Worm (Caenorhabditis elegans) whole organism, mixed stage, embryonic: ENCODE measurements around the gene srh-60.

ENCODE experiments used
- M03D4.4 ChIP-seq: sonication (generic microtip); optimal IDR thresholded peaks from 2 replicates; lab custom pipeline; 2017; ENCODE audit warnings: mild to moderate bottlenecking, missing genetic modification characterization, missing compliant biosample characterization
- bed-3 ChIP-seq: fragments of 200-800 bp; sonication (Bioruptor generic); optimal IDR thresholded peaks from 3 replicates; lab custom pipeline; 2018; ENCODE audit warnings: mild to moderate bottlenecking, missing genetic modification characterization, moderate library complexity, missing compliant biosample characterization
- blmp-1 ChIP-seq: fragments of 150-350 bp; optimal IDR thresholded peaks from 2 replicates; lab custom pipeline; 2014; ENCODE audit warnings: missing biosample characterization, missing genetic modification characterization
- ceh-39 ChIP-seq: fragments of 150-350 bp; optimal IDR thresholded peaks from 2 replicates; lab custom pipeline; 2014; ENCODE audit warnings: missing biosample characterization, missing genetic modification characterization
- ceh-43 ChIP-seq: fragments of 200-800 bp; sonication (Bioruptor generic); optimal IDR thresholded peaks from 2 replicates; lab custom pipeline; 2018; ENCODE audit warnings: mild to moderate bottlenecking, missing genetic modification characterization, moderate library complexity, missing compliant biosample characterization
- ces-1 ChIP-seq: fragments of 150-350 bp; optimal IDR thresholded peaks from 2 replicates; lab custom pipeline; 2014; ENCODE audit warnings: missing biosample characterization, missing genetic modification reagents, missing genetic modification characterization
- drap-1 ChIP-seq: fragments of 200-800 bp; sonication (Bioruptor generic); optimal IDR thresholded peaks from 3 replicates; lab custom pipeline; 2018; ENCODE audit warnings: mild to moderate bottlenecking, missing genetic modification characterization, missing compliant biosample characterization
- elt-1 ChIP-seq: sonication (generic microtip); optimal IDR thresholded peaks from 2 replicates; lab custom pipeline; 2017; ENCODE audit warnings: missing genetic modification characterization, mild to moderate bottlenecking, missing compliant biosample characterization, antibody characterized with exemption, moderate library complexity, borderline replicate concordance; ENCODE audit not compliant: insufficient read depth
- elt-3 ChIP-seq: fragments of 150-350 bp; optimal IDR thresholded peaks from 2 replicates; lab custom pipeline; 2014; ENCODE audit warnings: missing biosample characterization, missing genetic modification characterization
- flh-1 ChIP-seq: fragments of 200-800 bp; sonication (Bioruptor generic); optimal IDR thresholded peaks from 2 replicates; lab custom pipeline; 2018; ENCODE audit warnings: mild to moderate bottlenecking, missing genetic modification characterization, moderate library complexity, missing compliant biosample characterization
- ham-2 ChIP-seq: fragments of 200-800 bp; sonication (Bioruptor generic); optimal IDR thresholded peaks from 2 replicates; lab custom pipeline; 2018; ENCODE audit warnings: mild to moderate bottlenecking, missing genetic modification characterization, missing compliant biosample characterization
- lin-32 ChIP-seq: fragments of 200-800 bp; sonication (Bioruptor generic); optimal IDR thresholded peaks from 2 replicates; lab custom pipeline; 2018; ENCODE audit warnings: mild to moderate bottlenecking, missing genetic modification characterization, missing compliant biosample characterization
- lsy-2 ChIP-seq: fragments of 150-350 bp; optimal IDR thresholded peaks from 2 replicates; lab custom pipeline; 2014; ENCODE audit warnings: missing biosample characterization, missing genetic modification characterization
- mab-5 ChIP-seq: fragments of 150-350 bp; optimal IDR thresholded peaks from 2 replicates; lab custom pipeline; 2014; ENCODE audit warnings: missing biosample characterization, missing genetic modification characterization
- mep-1 ChIP-seq: fragments of 150-350 bp; optimal IDR thresholded peaks from 2 replicates; lab custom pipeline; 2017; ENCODE audit warnings: missing biosample characterization, missing genetic modification reagents, missing genetic modification characterization, inconsistent platforms
- mls-2 ChIP-seq: sonication (generic microtip); optimal IDR thresholded peaks from 2 replicates; lab custom pipeline; 2016; ENCODE audit warnings: mild to moderate bottlenecking, missing genetic modification characterization, moderate library complexity, missing compliant biosample characterization
- nhr-12 ChIP-seq: fragments of 150-350 bp; optimal IDR thresholded peaks from 2 replicates; lab custom pipeline; 2014; ENCODE audit warnings: missing biosample characterization, missing genetic modification characterization
- nhr-2 ChIP-seq: fragments of 150-350 bp; optimal IDR thresholded peaks from 2 replicates; lab custom pipeline; 2014; ENCODE audit warnings: missing biosample characterization, missing genetic modification characterization
- nhr-237 ChIP-seq: fragments of 150-350 bp; optimal IDR thresholded peaks from 2 replicates; lab custom pipeline; 2014; ENCODE audit warnings: missing biosample characterization, missing genetic modification characterization
- nhr-28 ChIP-seq: fragments of 150-350 bp; optimal IDR thresholded peaks from 2 replicates; lab custom pipeline; 2014; ENCODE audit warnings: missing biosample characterization, missing genetic modification characterization
- pha-4 ChIP-seq: fragments of 150-350 bp; optimal IDR thresholded peaks from 2 replicates; lab custom pipeline; 2018; ENCODE audit warnings: missing biosample characterization, missing genetic modification reagents, missing genetic modification characterization
- snpc-4 ChIP-seq: fragments of 150-350 bp; optimal IDR thresholded peaks from 2 replicates; lab custom pipeline; 2014; ENCODE audit warnings: missing biosample characterization, missing genetic modification characterization
- sptf-1 ChIP-seq: sonication (generic microtip); optimal IDR thresholded peaks from 2 replicates; lab custom pipeline; 2017; ENCODE audit warnings: mild to moderate bottlenecking, missing genetic modification characterization, moderate library complexity, missing compliant biosample characterization
- unc-120 ChIP-seq: sonication (generic microtip); optimal IDR thresholded peaks from 2 replicates; lab custom pipeline; 2017; ENCODE audit warnings: missing genetic modification characterization, missing compliant biosample characterization; ENCODE audit not compliant: poor library complexity, severe bottlenecking
- unc-39 ChIP-seq: fragments of 150-350 bp; optimal IDR thresholded peaks from 2 replicates; lab custom pipeline; 2014; ENCODE audit warnings: missing biosample characterization, missing genetic modification characterization
- unc-62 ChIP-seq: fragments of 150-350 bp; optimal IDR thresholded peaks from 2 replicates; lab custom pipeline; 2014; ENCODE audit warnings: missing biosample characterization, missing genetic modification reagents, missing genetic modification characterization
- zip-8 ChIP-seq: fragments of 150-350 bp; optimal IDR thresholded peaks from 2 replicates; lab custom pipeline; 2014; ENCODE audit warnings: missing biosample characterization, missing genetic modification characterization
- ztf-11 ChIP-seq: fragments of 150-350 bp; optimal IDR thresholded peaks from 2 replicates; lab custom pipeline; 2014; ENCODE audit warnings: missing biosample characterization, missing genetic modification characterization

srh-60 gene

ce11 chrII:3581752-3582151, 1.8 kb upstream of the srh-60 start, which contains the start of gene srh-59:
srh-59 (plus strand) TSS chrII:3582052.
- TF ChIP-seq elt-1 (tag; lab: Kevin White, UChicago) (no peak), nhr-12 (tag; lab: Kevin White, UChicago) (no peak), flh-1 (GFP tag; lab: Kevin White, UChicago) (no peak), nhr-237 (tag; lab: Kevin White, UChicago) (no peak), M03D4.4 (tag; lab: Kevin White, UChicago) (no peak)
- TF ChIP-seq, all 35 proteins: peak for 0

DNA sequence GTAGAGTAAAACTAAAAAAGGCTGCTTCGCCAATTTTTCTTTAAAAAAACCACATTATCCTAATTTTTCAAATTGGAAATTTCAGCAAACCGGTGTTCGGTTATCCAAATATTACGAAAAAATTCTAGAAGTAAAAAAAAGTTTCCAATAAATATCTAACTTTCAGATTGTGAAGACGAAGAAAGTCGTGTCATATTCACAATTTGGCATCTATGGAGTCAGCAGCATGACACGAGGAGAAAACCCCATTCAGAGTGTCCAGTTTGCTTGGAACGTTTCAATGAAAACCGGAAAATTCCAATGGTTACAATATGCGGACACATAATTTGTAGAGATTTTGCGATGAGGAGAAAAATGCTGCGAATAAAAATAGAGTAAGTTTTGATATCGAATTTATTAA, 11.8 kb downstream of the srh-60 start, which contains the start of gene Y49F6A.12:
Y49F6A.12 (plus strand) TSS at position 301 of the 400 bp plus-strand sequence.
- no peak for TF ChIP-seq mab-5
- TF ChIP-seq unc-39 (tag; lab: Kevin White, UChicago) = no peak

DNA sequence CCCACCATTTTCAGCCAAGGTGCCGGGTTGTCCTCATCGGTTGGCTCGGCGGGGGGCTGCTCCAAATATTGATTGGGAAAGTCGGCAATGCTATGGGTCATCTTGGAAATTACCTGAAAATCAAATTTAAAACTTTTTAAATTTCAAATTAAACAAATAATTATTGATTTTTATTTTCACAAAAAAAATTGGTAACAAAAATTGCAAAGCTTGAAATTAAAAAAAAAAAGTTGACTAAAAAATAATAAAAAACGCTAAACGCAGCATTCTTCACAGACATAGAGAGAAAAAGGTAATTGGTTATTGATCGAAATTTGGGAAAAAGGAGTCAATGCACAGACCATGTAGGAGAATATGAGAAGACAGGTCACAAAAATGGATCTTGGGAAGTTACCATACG, 15.2 kb downstream of the srh-60 start, which contains the start of gene Y49F6A.11:
Y49F6A.11 (minus strand) TSS at position 101 of the 400 bp plus-strand sequence.
- TF ChIP-seq ham-2 (GFP tag; lab: Kevin White, UChicago) (no peak), ceh-39 (no peak), bed-3 (GFP tag; lab: Kevin White, UChicago) (no peak), mab-5 (no peak), sptf-1 (tag; lab: Kevin White, UChicago) (no peak), pha-4 (tag; lab: Kevin White, UChicago) (no peak), lin-32 (GFP tag; lab: Kevin White, UChicago) (no peak)

ce11 chrII:3604578-3604977, 21.1 kb downstream of the srh-60 start:
- no peak for TF ChIP-seq ceh-43 (GFP tag; lab: Kevin White, UChicago)
- TF ChIP-seq unc-120 (tag; lab: Kevin White, UChicago) = no peak
- TF ChIP-seq mab-5 = no peak
- no peak for TF ChIP-seq nhr-2 (tag; lab: Kevin White, UChicago)
- TF ChIP-seq elt-3 (tag; lab: Kevin White, UChicago) = no peak
- no peak for TF ChIP-seq pha-4 (tag; lab: Kevin White, UChicago)
- TF ChIP-seq lin-32 (GFP tag; lab: Kevin White, UChicago) = no peak
- TF ChIP-seq blmp-1 = no peak
- TF ChIP-seq sptf-1 (tag; lab: Kevin White, UChicago) = no peak
- TF ChIP-seq drap-1 (GFP tag; lab: Kevin White, UChicago) = no peak
- TF ChIP-seq nhr-237 (tag; lab: Kevin White, UChicago) = no peak

- TF ChIP-seq ceh-39 (no peak), ceh-43 (GFP tag; lab: Kevin White, UChicago) (no peak)
These were observed 26.3 kb downstream of the srh-60 start, which contains the start of gene Y49F6A.5 for ce11 chrII:3609764-3610163. Y49F6A.5 (minus strand) TSS chrII:3609864.

ce11 chrII:3616615-3617014, 33.1 kb downstream of the srh-60 start:
- no peak for TF ChIP-seq lin-32 (GFP tag; lab: Kevin White, UChicago)
- no peak for TF ChIP-seq zip-8
- no peak for TF ChIP-seq ceh-39
- no peak for TF ChIP-seq unc-62 (GFP tag; lab: Kevin White, UChicago)
- TF ChIP-seq sptf-1 (tag; lab: Kevin White, UChicago) = peak; percentile 31
- no peak for TF ChIP-seq mls-2 (tag; lab: Kevin White, UChicago)
- no peak for TF ChIP-seq snpc-4 (tag; lab: Kevin White, UChicago)
- TF ChIP-seq mab-5 = no peak

ce11 chrII:3617512-3617911, 34.0 kb downstream of the srh-60 start, which contains the start of gene F40E12.1:
F40E12.1 (plus strand) TSS chrII:3617812.
- TF ChIP-seq elt-1 (tag; lab: Kevin White, UChicago) (no peak), unc-62 (GFP tag; lab: Kevin White, UChicago) (no peak), snpc-4 (tag; lab: Kevin White, UChicago) (no peak), ceh-43 (GFP tag; lab: Kevin White, UChicago) (no peak), nhr-28 (tag; lab: Kevin White, UChicago) (no peak), nhr-2 (tag; lab: Kevin White, UChicago) (no peak), mep-1 (no peak), lsy-2 (no peak), ces-1 (GFP tag; lab: Kevin White, UChicago) (no peak), lin-32 (GFP tag; lab: Kevin White, UChicago) (no peak), ztf-11 (tag; lab: Kevin White, UChicago) (no peak), bed-3 (GFP tag; lab: Kevin White, UChicago) (no peak)
